Worm (Caenorhabditis elegans) whole organism, late embryonic: ENCODE measurements around the gene srx-78.

Experiments used
- elt-2 ChIP-seq: sonication (generic microtip); optimal IDR thresholded peaks from 2 replicates; lab custom pipeline; 2016; ENCODE audit warnings: missing genetic modification reagents, missing genetic modification characterization, missing compliant biosample characterization
- fkh-10 ChIP-seq: fragments of 150-350 bp; optimal IDR thresholded peaks from 2 replicates; lab custom pipeline; 2014; ENCODE audit warnings: missing biosample characterization, missing genetic modification reagents, missing genetic modification characterization

ce11 chrV:15127413-15127812, 32.6 kb downstream of the srx-78 start, which contains the start of gene srj-27:
- TF ChIP-seq elt-2 (tag; lab: Kevin White, UChicago) (no peak), fkh-10 (GFP tag; lab: Kevin White, UChicago) (no peak)
